Fruit fly (Drosophila melanogaster) whole organism, prepupa: Measurements from ENCODE around the gene aqz.

Experiments used
- Blimp-1 ChIP-seq: fragments of 200-800 bp; sonication (Bioruptor generic); optimal IDR thresholded peaks from 3 replicates; lab custom pipeline; 2017; ENCODE audit warnings: missing biosample characterization, missing genetic modification characterization, mild to moderate bottlenecking, moderate library complexity, missing genetic modification reagents
- CG10631 ChIP-seq: fragments of 200-800 bp; sonication (Bioruptor generic); optimal IDR thresholded peaks from 2 replicates; lab custom pipeline; 2016; ENCODE audit warnings: missing biosample characterization, missing genetic modification characterization
- CG10669 ChIP-seq: fragments of 200-800 bp; sonication (Bioruptor generic); optimal IDR thresholded peaks from 3 replicates; lab custom pipeline; 2018; ENCODE audit warnings: missing biosample characterization, mild to moderate bottlenecking, missing genetic modification characterization, moderate library complexity
- CG11294 ChIP-seq: fragments of 200-800 bp; sonication (Bioruptor generic); IDR thresholded peaks from 2 replicates; pipeline ENCODE4 v1.3.6; 2022; ENCODE audit warnings: missing biosample characterization, missing genetic modification characterization
- CG11762 ChIP-seq: fragments of 200-800 bp; sonication (Bioruptor generic); optimal IDR thresholded peaks from 3 replicates; lab custom pipeline; 2016; ENCODE audit warnings: missing biosample characterization, missing genetic modification characterization; ENCODE audit not compliant: insufficient read depth
- CG15336 ChIP-seq: fragments of 200-800 bp; sonication (Bioruptor generic); IDR thresholded peaks from 2 replicates; pipeline ENCODE4 v1.3.6; 2022; ENCODE audit warnings: missing biosample characterization, missing genetic modification characterization
- CG1621 ChIP-seq: fragments of 200-800 bp; sonication (Bioruptor generic); optimal IDR thresholded peaks from 3 replicates; lab custom pipeline; 2018; ENCODE audit warnings: missing biosample characterization, mild to moderate bottlenecking, missing genetic modification characterization
- CG16779 ChIP-seq: fragments of 200-800 bp; sonication (Bioruptor generic); optimal IDR thresholded peaks from 3 replicates; lab custom pipeline; 2017; ENCODE audit warnings: missing biosample characterization, mild to moderate bottlenecking, missing genetic modification characterization
- CG3032 ChIP-seq: fragments of 200-800 bp; optimal IDR thresholded peaks from 2 replicates; lab custom pipeline; 2019; ENCODE audit warnings: missing biosample characterization, mild to moderate bottlenecking, missing genetic modification characterization, moderate library complexity
- CG31627 ChIP-seq: fragments of 200-800 bp; sonication (Bioruptor generic); optimal IDR thresholded peaks from 3 replicates; lab custom pipeline; 2016; ENCODE audit warnings: missing biosample characterization, missing genetic modification characterization
- CG32006 ChIP-seq: fragments of 200-800 bp; sonication (Bioruptor generic); optimal IDR thresholded peaks from 3 replicates; lab custom pipeline; 2017; ENCODE audit warnings: missing biosample characterization, mild to moderate bottlenecking, missing genetic modification characterization
- CG34406 ChIP-seq: fragments of 200-800 bp; sonication (Bioruptor generic); optimal IDR thresholded peaks from 3 replicates; lab custom pipeline; 2016; ENCODE audit warnings: missing biosample characterization, missing genetic modification characterization
- CG3919 ChIP-seq: fragments of 200-800 bp; sonication (Bioruptor generic); optimal IDR thresholded peaks from 3 replicates; lab custom pipeline; 2016; ENCODE audit warnings: missing biosample characterization, missing genetic modification characterization
- CG4318 ChIP-seq: fragments of 200-800 bp; sonication (Bioruptor generic); optimal IDR thresholded peaks from 3 replicates; lab custom pipeline; 2017; ENCODE audit warnings: missing biosample characterization, mild to moderate bottlenecking, missing genetic modification characterization
- CG6276 ChIP-seq: fragments of 200-800 bp; sonication (Bioruptor generic); optimal IDR thresholded peaks from 2 replicates; lab custom pipeline; 2017; ENCODE audit warnings: missing biosample characterization, mild to moderate bottlenecking, missing genetic modification characterization
- CG6792 ChIP-seq: fragments of 200-800 bp; sonication (Bioruptor generic); optimal IDR thresholded peaks from 3 replicates; lab custom pipeline; 2016; ENCODE audit warnings: missing biosample characterization, missing genetic modification characterization
- CG6854 ChIP-seq: fragments of 200-800 bp; sonication (Bioruptor generic); optimal IDR thresholded peaks from 2 replicates; lab custom pipeline; 2017; ENCODE audit warnings: missing biosample characterization, mild to moderate bottlenecking, missing genetic modification characterization
- CG7368 ChIP-seq: fragments of 200-800 bp; sonication (Bioruptor generic); optimal IDR thresholded peaks from 3 replicates; lab custom pipeline; 2016; ENCODE audit warnings: missing biosample characterization, missing genetic modification characterization
- CG8119 ChIP-seq: fragments of 200-800 bp; sonication (Bioruptor generic); IDR thresholded peaks from 3 replicates; pipeline ENCODE4 v1.3.6; 2022; ENCODE audit warnings: missing biosample characterization, missing genetic modification characterization
- CG8319 ChIP-seq: fragments of 200-800 bp; sonication (Bioruptor generic); optimal IDR thresholded peaks from 3 replicates; lab custom pipeline; 2016; ENCODE audit warnings: missing biosample characterization, missing genetic modification characterization
- CG8632 ChIP-seq: fragments of 200-800 bp; sonication (Bioruptor generic); optimal IDR thresholded peaks from 3 replicates; lab custom pipeline; 2016; ENCODE audit warnings: missing biosample characterization, missing genetic modification characterization
- CG9139 ChIP-seq: fragments of 200-800 bp; sonication (Bioruptor generic); optimal IDR thresholded peaks from 3 replicates; lab custom pipeline; 2017; ENCODE audit warnings: missing biosample characterization, mild to moderate bottlenecking, missing genetic modification characterization
- Eip75B ChIP-seq: fragments of 200-800 bp; sonication (Bioruptor generic); optimal IDR thresholded peaks from 3 replicates; lab custom pipeline; 2016; ENCODE audit warnings: missing biosample characterization, missing genetic modification characterization
- Eip78C ChIP-seq: fragments of 200-800 bp; sonication (Bioruptor generic); peaks from one replicate; lab custom pipeline; 2016; ENCODE audit warnings: missing biosample characterization, missing genetic modification characterization
- Eip93F ChIP-seq: fragments of 200-800 bp; sonication (Bioruptor generic); optimal IDR thresholded peaks from 2 replicates; lab custom pipeline; 2016; ENCODE audit warnings: missing biosample characterization, mild to moderate bottlenecking, missing genetic modification characterization
- Ets96B ChIP-seq: fragments of 200-800 bp; optimal IDR thresholded peaks from 2 replicates; lab custom pipeline; 2019; ENCODE audit warnings: missing biosample characterization, mild to moderate bottlenecking, missing genetic modification characterization, moderate library complexity
- Hr38 ChIP-seq: sonication (Bioruptor generic); optimal IDR thresholded peaks from 2 replicates; lab custom pipeline; 2016; ENCODE audit warnings: missing biosample characterization, missing genetic modification characterization
- Hr4 ChIP-seq: fragments of 200-800 bp; sonication (Bioruptor generic); optimal IDR thresholded peaks from 3 replicates; lab custom pipeline; 2016; ENCODE audit warnings: missing biosample characterization, missing genetic modification characterization
- Lpt ChIP-seq: fragments of 200-800 bp; sonication (Bioruptor generic); optimal IDR thresholded peaks from 3 replicates; lab custom pipeline; 2016; ENCODE audit warnings: missing biosample characterization, missing genetic modification characterization
- Met ChIP-seq: fragments of 200-800 bp; sonication (Bioruptor generic); optimal IDR thresholded peaks from 3 replicates; lab custom pipeline; 2016; ENCODE audit warnings: missing biosample characterization, missing genetic modification characterization
- Smox ChIP-seq: fragments of 200-800 bp; sonication (Bioruptor generic); optimal IDR thresholded peaks from 3 replicates; lab custom pipeline; 2016; ENCODE audit warnings: missing biosample characterization, missing genetic modification characterization
- Sox102F ChIP-seq: fragments of 200-800 bp; sonication (Bioruptor generic); optimal IDR thresholded peaks from 2 replicates; lab custom pipeline; 2016; ENCODE audit warnings: missing biosample characterization, mild to moderate bottlenecking, missing genetic modification characterization
- Sox15 ChIP-seq: fragments of 200-800 bp; sonication (Bioruptor generic); optimal IDR thresholded peaks from 3 replicates; lab custom pipeline; 2016; ENCODE audit warnings: missing biosample characterization, missing genetic modification characterization
- achi ChIP-seq: fragments of 200-800 bp; sonication (Bioruptor generic); optimal IDR thresholded peaks from 3 replicates; lab custom pipeline; 2016; ENCODE audit warnings: missing biosample characterization, missing genetic modification characterization
- acj6 ChIP-seq: fragments of 200-800 bp; sonication (Bioruptor generic); optimal IDR thresholded peaks from 3 replicates; lab custom pipeline; 2016; ENCODE audit warnings: missing biosample characterization, missing genetic modification characterization
- dac ChIP-seq: fragments of 200-800 bp; sonication (Bioruptor generic); optimal IDR thresholded peaks from 2 replicates; lab custom pipeline; 2017; ENCODE audit warnings: missing biosample characterization, mild to moderate bottlenecking, missing genetic modification characterization
- dsx ChIP-seq: fragments of 200-800 bp; optimal IDR thresholded peaks from 3 replicates; lab custom pipeline; 2019; ENCODE audit warnings: missing biosample characterization, mild to moderate bottlenecking, missing genetic modification characterization, moderate library complexity; ENCODE audit not compliant: poor library complexity, severe bottlenecking
- eg ChIP-seq: fragments of 200-800 bp; sonication (Bioruptor generic); IDR thresholded peaks from 3 replicates; pipeline ENCODE4 v1.3.6; 2022; ENCODE audit warnings: missing biosample characterization, missing genetic modification characterization
- esn ChIP-seq: fragments of 200-800 bp; sonication (Bioruptor generic); optimal IDR thresholded peaks from 2 replicates; lab custom pipeline; 2016; ENCODE audit warnings: missing biosample characterization, mild to moderate bottlenecking, missing genetic modification characterization, moderate library complexity
- fd59A ChIP-seq: fragments of 200-800 bp; sonication (Bioruptor generic); optimal IDR thresholded peaks from 2 replicates; lab custom pipeline; 2017; ENCODE audit warnings: missing biosample characterization, mild to moderate bottlenecking, missing genetic modification characterization, missing genetic modification reagents
- fd85E ChIP-seq: fragments of 200-800 bp; sonication (Bioruptor generic); optimal IDR thresholded peaks from 3 replicates; lab custom pipeline; 2016; ENCODE audit warnings: missing biosample characterization, missing genetic modification characterization
- pdm3 ChIP-seq: fragments of 200-800 bp; sonication (Bioruptor generic); optimal IDR thresholded peaks from 3 replicates; lab custom pipeline; 2016; ENCODE audit warnings: missing biosample characterization, missing genetic modification characterization
- ss ChIP-seq, 2 experiments: fragments of 200-800 bp; sonication (Bioruptor generic); optimal IDR thresholded peaks; 2 replicates in 1 of 2; 3 replicates in 1 of 2; lab custom pipeline; 2017 to 2018; ENCODE audit warnings: mild to moderate bottlenecking in 2 of 2, missing biosample characterization in 2 of 2, missing genetic modification characterization in 2 of 2, moderate library complexity in 1 of 2
- svp ChIP-seq: fragments of 200-800 bp; sonication (Bioruptor generic); peaks from one replicate; lab custom pipeline; 2016; ENCODE audit warnings: missing biosample characterization, missing genetic modification characterization
- vri ChIP-seq: fragments of 200-800 bp; sonication (Bioruptor generic); optimal IDR thresholded peaks from 3 replicates; lab custom pipeline; 2016; ENCODE audit warnings: missing biosample characterization, mild to moderate bottlenecking, missing genetic modification characterization

aqz gene

DNA sequence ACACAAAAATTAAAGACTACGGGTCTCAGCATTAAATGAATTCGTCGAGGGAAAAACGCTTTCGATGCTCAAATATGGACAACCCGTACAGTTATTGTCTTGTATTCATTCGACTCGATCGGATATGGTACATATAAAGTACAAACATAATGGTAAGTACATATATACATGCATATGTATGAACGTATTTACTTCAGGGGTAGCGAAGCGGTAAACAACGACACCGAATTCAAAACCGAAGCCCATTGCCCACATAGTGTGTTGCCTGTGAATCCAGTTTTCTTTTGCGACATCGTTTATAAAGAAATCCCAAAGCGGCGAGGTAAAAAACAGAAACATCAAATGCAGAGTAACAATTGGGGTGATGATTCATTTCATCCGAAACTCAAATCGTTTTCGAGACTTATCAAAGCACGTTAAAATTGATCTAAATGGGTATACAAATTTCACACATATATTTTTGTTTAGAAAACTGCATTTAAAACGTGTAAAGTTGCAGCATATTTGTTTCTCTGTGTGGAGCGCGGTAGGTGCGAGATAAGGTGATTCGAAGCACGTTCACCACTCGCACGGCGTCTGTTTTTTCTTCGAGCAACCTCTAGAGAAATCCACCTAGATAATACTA, 8.0 kb downstream of the aqz start (continued):
- TF ChIP-seq CG8632 (peak; percentile 73), Eip78C (GFP tag; lab: Kevin White, UChicago) (peak; percentile 97), Ets96B (tag; lab: Kevin White, UChicago) (peak; percentile 79), svp (peak; percentile 86), esn (GFP tag; lab: Kevin White, UChicago) (peak; percentile 68), CG6792 (GFP tag; lab: Kevin White, UChicago) (peak; percentile 65), CG7368 (GFP tag; lab: Kevin White, UChicago) (peak; percentile 76), pdm3 (GFP tag; lab: Kevin White, UChicago) (peak; percentile 88), CG6276 (GFP tag; lab: Kevin White, UChicago) (peak; percentile 81), CG10631 (GFP tag; lab: Kevin White, UChicago) (peak; percentile 80), Sox102F (GFP tag; lab: Kevin White, UChicago) (peak; percentile 58), CG8319 (GFP tag; lab: Kevin White, UChicago) (peak; percentile 57), CG3919 (peak; percentile 82), dsx (peak; percentile 72), CG4318 (GFP tag; lab: Kevin White, UChicago) (peak; percentile 80), fd85E (GFP tag; lab: Kevin White, UChicago) (no peak), CG8119 (GFP tag; lab: Robert Waterston, UW) (peak; percentile 93), CG11294 (GFP tag; lab: Robert Waterston, UW) (peak; percentile 76; the same call in 1 of the 2 replicates), vri (GFP tag; lab: Kevin White, UChicago) (peak; percentile 27), CG15336 (GFP tag; lab: Robert Waterston, UW) (peak; percentile 93), CG16779 (tag; lab: Kevin White, UChicago) (peak; percentile 66), CG3032 (peak; percentile 71), Sox15 (GFP tag; lab: Kevin White, UChicago) (peak; percentile 40), acj6 (GFP tag; lab: Kevin White, UChicago) (peak; percentile 84), Eip93F (GFP tag; lab: Kevin White, UChicago) (no peak), CG32006 (GFP tag; lab: Kevin White, UChicago) (peak; percentile 93), Smox (peak; percentile 56), fd59A (GFP tag; lab: Kevin White, UChicago) (peak; percentile 69), Blimp-1 (GFP tag; lab: Kevin White, UChicago) (no peak), Lpt (GFP tag; lab: Kevin White, UChicago) (peak; percentile 89), CG11762 (peak; percentile 75), CG10669 (GFP tag; lab: Kevin White, UChicago) (peak; percentile 80), CG1621 (tag; lab: Kevin White, UChicago) (peak; percentile 79), Hr4 (GFP tag; lab: Kevin White, UChicago) (peak; percentile 92), eg (peak; percentile 96), Eip75B (peak; percentile 77)

DNA sequence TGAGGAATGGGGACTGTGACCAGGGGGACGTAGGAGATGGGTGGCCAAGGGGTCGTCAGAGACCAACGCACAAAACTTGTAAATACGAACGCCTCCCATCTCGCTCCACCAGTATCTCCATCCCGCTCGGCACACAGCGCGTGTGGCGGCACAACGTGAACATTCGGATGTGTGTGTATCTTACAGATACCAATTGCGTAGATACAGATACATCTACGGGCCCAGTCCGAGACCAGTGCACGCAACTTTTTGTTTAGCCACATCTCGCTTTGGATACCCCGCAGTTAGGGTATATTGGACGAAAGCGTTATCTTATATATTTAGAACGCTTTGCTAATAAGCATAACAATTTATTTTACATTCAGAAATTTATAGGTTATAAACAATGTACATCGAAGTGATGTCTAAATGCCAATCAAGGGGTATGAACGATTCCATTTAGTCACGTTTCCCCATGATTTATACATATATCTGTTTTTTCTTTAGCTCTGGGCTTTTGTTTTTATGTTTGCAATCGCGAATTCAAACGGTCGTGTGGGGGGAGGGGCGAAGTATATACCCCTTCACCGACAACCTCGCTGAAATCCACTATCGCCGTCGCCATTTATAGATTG, 9.1 kb downstream of the aqz start:
- TF ChIP-seq CG11762 (peak; percentile 99), Lpt (GFP tag; lab: Kevin White, UChicago) (peak; percentile 99), Eip75B (peak; percentile 99), Met (GFP tag; lab: Kevin White, UChicago) (peak; percentile 99), CG8119 (GFP tag; lab: Robert Waterston, UW) (peak; percentile 99), achi (GFP tag; lab: Kevin White, UChicago) (peak; percentile 98), ss (GFP tag; optimal IDR thresholded peaks at IDR 0.05; lab: Kevin White, UChicago) (peak; percentile 98), CG8319 (GFP tag; lab: Kevin White, UChicago) (peak; percentile 97), dsx (peak; percentile 98), CG9139 (GFP tag; lab: Kevin White, UChicago) (peak; percentile 95), pdm3 (GFP tag; lab: Kevin White, UChicago) (peak; percentile 99), CG31627 (peak; percentile 98), CG6854 (GFP tag; lab: Kevin White, UChicago) (peak; percentile 89), CG16779 (tag; lab: Kevin White, UChicago) (peak; percentile 98), dac (GFP tag; lab: Kevin White, UChicago) (peak; percentile 98), CG3919 (peak; percentile 99), fd85E (GFP tag; lab: Kevin White, UChicago) (peak; percentile 91), eg (peak; percentile 99), Hr4 (GFP tag; lab: Kevin White, UChicago) (peak; percentile 100), Hr38 (GFP tag; lab: Kevin White, UChicago) (peak; percentile 87), Sox15 (GFP tag; lab: Kevin White, UChicago) (peak; percentile 97), Ets96B (tag; lab: Kevin White, UChicago) (peak; percentile 99), CG1621 (tag; lab: Kevin White, UChicago) (peak; percentile 98), esn (GFP tag; lab: Kevin White, UChicago) (peak; percentile 99), vri (GFP tag; lab: Kevin White, UChicago) (peak; percentile 99), CG34406 (GFP tag; lab: Kevin White, UChicago) (peak; percentile 98), Blimp-1 (GFP tag; lab: Kevin White, UChicago) (peak; percentile 84), Smox (peak; percentile 97), acj6 (GFP tag; lab: Kevin White, UChicago) (peak; percentile 99)
